Worm (Caenorhabditis elegans) whole organism, midembryonic: Measurements from ENCODE around the gene srbc-67.

Source experiments
- T22C8.4 ChIP-seq: fragments of 200-800 bp; sonication (Bioruptor generic); IDR thresholded peaks from 2 replicates; pipeline ENCODE4 v1.3.6; 2022; ENCODE audit warnings: missing genetic modification characterization, missing compliant biosample characterization
- cog-1 ChIP-seq: sonication (generic microtip); optimal IDR thresholded peaks from 2 replicates; lab custom pipeline; 2016; ENCODE audit warnings: missing genetic modification characterization, missing compliant biosample characterization
- med-1 ChIP-seq: sonication (generic microtip); optimal IDR thresholded peaks from 2 replicates; lab custom pipeline; 2017; ENCODE audit warnings: missing genetic modification characterization, mild to moderate bottlenecking, missing compliant biosample characterization, antibody characterized with exemption, missing genetic modification reagents; ENCODE audit not compliant: insufficient read depth
- ref-1 ChIP-seq: fragments of 200-800 bp; sonication (Bioruptor generic); conservative IDR thresholded peaks from 2 replicates; pipeline ENCODE4 v1.3.6; 2022; ENCODE audit warnings: missing genetic modification reagents, missing genetic modification characterization, missing compliant biosample characterization
- tab-1 ChIP-seq: fragments of 200-800 bp; sonication (Bioruptor generic); IDR thresholded peaks from 2 replicates; pipeline ENCODE4 v1.3.6; 2022; ENCODE audit warnings: missing genetic modification characterization, missing compliant biosample characterization

- TF ChIP-seq T22C8.4 (GFP tag; lab: Robert Waterston, UW) (no peak), tab-1 (GFP tag; lab: Robert Waterston, UW) (no peak), cog-1 (tag; lab: Kevin White, UChicago) (no peak), ref-1 (no peak), med-1 (GFP tag; lab: Kevin White, UChicago) (no peak)
Measured at ce11 chrV:3541117-3541516, at the start of gene srbc-67.
